Worm (Caenorhabditis elegans) whole organism, L2 larva: ENCODE data around the gene cho-1.

ENCODE experiments used
- R02D3.7 ChIP-seq: fragments of 150-350 bp; optimal IDR thresholded peaks from 2 replicates; lab custom pipeline; 2014; ENCODE audit warnings: missing biosample characterization, missing genetic modification characterization
- ZK546.5 ChIP-seq: sonication (generic microtip); optimal IDR thresholded peaks from 2 replicates; lab custom pipeline; 2017; ENCODE audit warnings: missing biosample characterization, missing genetic modification characterization
- ama-1 ChIP-seq: fragments of 150-350 bp; optimal IDR thresholded peaks from 2 replicates; lab custom pipeline; 2018; ENCODE audit warnings: inconsistent platforms
- ceh-16 ChIP-seq: fragments of 150-350 bp; optimal IDR thresholded peaks from 2 replicates; lab custom pipeline; 2014; ENCODE audit warnings: missing biosample characterization, missing genetic modification characterization
- ceh-82 ChIP-seq: fragments of 150-350 bp; optimal IDR thresholded peaks from 2 replicates; lab custom pipeline; 2014; ENCODE audit warnings: missing biosample characterization, missing genetic modification characterization
- gmeb-1 ChIP-seq: fragments of 150-350 bp; optimal IDR thresholded peaks from 2 replicates; lab custom pipeline; 2014; ENCODE audit warnings: missing biosample characterization, missing genetic modification characterization
- mab-5 ChIP-seq: fragments of 150-350 bp; optimal IDR thresholded peaks from 2 replicates; lab custom pipeline; 2014; ENCODE audit warnings: missing biosample characterization, missing genetic modification characterization
- skn-1 ChIP-seq: sonication (generic microtip); optimal IDR thresholded peaks from 2 replicates; lab custom pipeline; 2017; ENCODE audit warnings: missing biosample characterization, missing genetic modification characterization

DNA sequence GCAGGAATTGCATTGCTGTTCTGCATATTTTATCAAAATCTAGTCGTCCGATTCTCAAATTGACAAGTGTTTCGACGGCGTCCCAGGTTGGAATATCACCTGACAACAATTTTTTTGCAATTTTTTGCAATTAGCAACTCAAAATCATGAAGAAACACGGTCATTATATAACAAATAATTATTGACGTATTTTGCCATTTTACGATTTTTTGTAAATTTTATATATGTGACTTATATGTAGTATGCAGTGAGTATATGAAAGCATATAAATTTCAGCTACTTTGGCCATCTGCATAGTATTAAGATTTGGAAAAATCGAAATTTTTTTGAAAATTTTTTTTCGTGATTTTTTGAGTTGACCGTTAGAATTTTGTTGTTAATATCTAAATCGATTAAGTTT lies 33.6 kb downstream of the cho-1 start, which contains the start of gene F58D2.3:
- TF ChIP-seq ceh-16 (tag; lab: Kevin White, UChicago) (no peak), ZK546.5 (tag; lab: Kevin White, UChicago) (no peak), ama-1 (lab: Kevin White, UChicago) (no peak), ceh-82 (tag; lab: Kevin White, UChicago) (no peak), skn-1 (tag; lab: Kevin White, UChicago) (no peak), R02D3.7 (tag; lab: Kevin White, UChicago) (no peak), gmeb-1 (tag; lab: Kevin White, UChicago) (no peak), mab-5 (tag; lab: Kevin White, UChicago) (no peak)
